Worm (Caenorhabditis elegans) whole organism, late embryonic: ENCODE measurements around the gene sod-4.

Experiments
- T23F11.4 ChIP-seq: fragments of 200-800 bp; sonication (Bioruptor generic); optimal IDR thresholded peaks from 2 replicates; lab custom pipeline; 2018; ENCODE audit warnings: mild to moderate bottlenecking, missing genetic modification characterization, missing compliant biosample characterization
- fkh-10 ChIP-seq: fragments of 150-350 bp; optimal IDR thresholded peaks from 2 replicates; lab custom pipeline; 2014; ENCODE audit warnings: missing biosample characterization, missing genetic modification reagents, missing genetic modification characterization
- pros-1 ChIP-seq: fragments of 150-350 bp; optimal IDR thresholded peaks from 2 replicates; lab custom pipeline; 2014; ENCODE audit warnings: missing biosample characterization, missing genetic modification reagents, missing genetic modification characterization
- sox-4 ChIP-seq: sonication (generic microtip); optimal IDR thresholded peaks from 2 replicates; lab custom pipeline; 2017; ENCODE audit warnings: mild to moderate bottlenecking, missing genetic modification characterization, inconsistent platforms, missing compliant biosample characterization

ce11 chrIII:9500267-9500666 lies at the start of gene sod-4:
- TF ChIP-seq pros-1 (tag; lab: Kevin White, UChicago), result no peak
- no peak for TF ChIP-seq sox-4 (tag; lab: Kevin White, UChicago)
- TF ChIP-seq T23F11.4 (GFP tag; lab: Kevin White, UChicago), result no peak
- TF ChIP-seq fkh-10 (GFP tag; lab: Kevin White, UChicago), result no peak
